Worm (Caenorhabditis elegans) whole organism, young adult: Measurements from ENCODE around the gene E02C12.12.
A peak's percentile ranks its signal among the peaks of the same experiment; 100 is the strongest.

Experiments used
- B0035.1 ChIP-seq: sonication (generic microtip); optimal IDR thresholded peaks from 2 replicates; lab custom pipeline; 2016; ENCODE audit warnings: missing genetic modification characterization, mild to moderate bottlenecking, missing compliant biosample characterization, missing genotype, missing genetic modification reagents
- B0261.1 ChIP-seq: sonication (generic microtip); optimal IDR thresholded peaks from 2 replicates; lab custom pipeline; 2016; ENCODE audit warnings: mild to moderate bottlenecking, missing genetic modification characterization, moderate library complexity, missing compliant biosample characterization
- F10E7.11 ChIP-seq: sonication (generic microtip); optimal IDR thresholded peaks from 2 replicates; lab custom pipeline; 2017; ENCODE audit warnings: mild to moderate bottlenecking, missing genetic modification characterization, moderate library complexity, missing compliant biosample characterization
- F52B5.7 ChIP-seq: sonication (generic microtip); optimal IDR thresholded peaks from 2 replicates; lab custom pipeline; 2016; ENCODE audit warnings: mild to moderate bottlenecking, missing genetic modification characterization, missing compliant biosample characterization
- F57A8.1 ChIP-seq: fragments of 200-800 bp; sonication (Bioruptor generic); optimal IDR thresholded peaks from 2 replicates; lab custom pipeline; 2018; ENCODE audit warnings: mild to moderate bottlenecking, missing genetic modification characterization, moderate library complexity, missing compliant biosample characterization
- Y53F4B.3 ChIP-seq: fragments of 200-800 bp; sonication (Bioruptor generic); IDR thresholded peaks from 2 replicates; pipeline ENCODE4 v1.3.6; 2022; ENCODE audit warnings: missing genetic modification reagents, missing genetic modification characterization, missing compliant biosample characterization
- Y56A3A.18 ChIP-seq: fragments of 200-800 bp; sonication (Bioruptor generic); IDR thresholded peaks from 2 replicates; pipeline ENCODE4 v1.3.6; 2022; ENCODE audit warnings: missing genetic modification reagents, missing genetic modification characterization, missing compliant biosample characterization
- Y67H2A.10 ChIP-seq: fragments of 200-800 bp; sonication (Bioruptor generic); conservative IDR thresholded peaks from 2 replicates; pipeline ENCODE4 v1.3.6; 2022; ENCODE audit warnings: missing genetic modification reagents, missing genetic modification characterization, missing compliant biosample characterization
- aptf-2 ChIP-seq: fragments of 200-800 bp; sonication (Bioruptor generic); conservative IDR thresholded peaks from 2 replicates; pipeline ENCODE4 v1.3.6; 2022; ENCODE audit warnings: missing genetic modification reagents, missing genetic modification characterization, missing compliant biosample characterization
- atf-7 ChIP-seq: sonication (generic microtip); optimal IDR thresholded peaks from 2 replicates; lab custom pipeline; 2017; ENCODE audit warnings: mild to moderate bottlenecking, missing genetic modification characterization, missing compliant biosample characterization
- attf-3 ChIP-seq: fragments of 200-800 bp; sonication (Bioruptor generic); conservative IDR thresholded peaks from 2 replicates; pipeline ENCODE4 v1.3.6; 2022; ENCODE audit warnings: missing genetic modification reagents, missing genetic modification characterization, missing compliant biosample characterization
- ccch-3 ChIP-seq: fragments of 200-800 bp; sonication (Bioruptor generic); optimal IDR thresholded peaks from 2 replicates; lab custom pipeline; 2018; ENCODE audit warnings: mild to moderate bottlenecking, missing genetic modification characterization, missing compliant biosample characterization
- cebp-1 ChIP-seq, 2 experiments: fragments of 200-800 bp in 1 of 2; sonication (Bioruptor generic) in 1 of 2; sonication (generic microtip) in 1 of 2; IDR thresholded peaks in 1 of 2; optimal IDR thresholded peaks in 1 of 2; 2 replicates each; pipeline versions ENCODE4 v1.3.6 to Lab custom; 2017 to 2022; ENCODE audit warnings: missing compliant biosample characterization in 2 of 2, missing genetic modification characterization in 2 of 2, mild to moderate bottlenecking in 1 of 2, missing genetic modification reagents in 1 of 2, moderate library complexity in 1 of 2
- ceh-91 ChIP-seq: fragments of 200-800 bp; sonication (Bioruptor generic); IDR thresholded peaks from 2 replicates; pipeline ENCODE4 v1.3.6; 2022; ENCODE audit warnings: missing genetic modification reagents, missing genetic modification characterization, missing compliant biosample characterization
- dox-1 ChIP-seq: fragments of 200-800 bp; sonication (Bioruptor generic); IDR thresholded peaks from 2 replicates; pipeline ENCODE4 v1.3.6; 2022; ENCODE audit warnings: missing genetic modification reagents, missing genetic modification characterization, missing compliant biosample characterization
- efl-1 ChIP-seq: fragments of 150-350 bp; optimal IDR thresholded peaks from 2 replicates; lab custom pipeline; 2014; ENCODE audit warnings: missing biosample characterization, missing genetic modification reagents, missing genetic modification characterization
- egl-44 ChIP-seq: fragments of 200-800 bp; sonication (Bioruptor generic); IDR thresholded peaks from 2 replicates; pipeline ENCODE4 v1.3.6; 2022; ENCODE audit warnings: missing genetic modification reagents, missing genetic modification characterization, missing compliant biosample characterization
- hmg-1.2 ChIP-seq: fragments of 200-800 bp; sonication (Bioruptor generic); IDR thresholded peaks from 2 replicates; pipeline ENCODE4 v1.3.6; 2022; ENCODE audit warnings: missing genetic modification reagents, missing genetic modification characterization, missing compliant biosample characterization
- hmg-20 ChIP-seq: fragments of 200-800 bp; sonication (Bioruptor generic); IDR thresholded peaks from 2 replicates; pipeline ENCODE4 v1.3.6; 2022; ENCODE audit warnings: missing genetic modification reagents, missing genetic modification characterization, missing compliant biosample characterization
- hsf-1 ChIP-seq: fragments of 200-800 bp; sonication (Bioruptor generic); IDR thresholded peaks from 2 replicates; pipeline ENCODE4 v1.3.6; 2022; ENCODE audit warnings: missing genetic modification reagents, missing genetic modification characterization, missing compliant biosample characterization
- lag-1 ChIP-seq: fragments of 200-800 bp; sonication (Bioruptor generic); IDR thresholded peaks from 2 replicates; pipeline ENCODE4 v1.3.6; 2022; ENCODE audit warnings: missing genetic modification reagents, missing genetic modification characterization, missing compliant biosample characterization
- let-526 ChIP-seq: fragments of 200-800 bp; sonication (Bioruptor generic); IDR thresholded peaks from 2 replicates; pipeline ENCODE4 v1.3.6; 2022; ENCODE audit warnings: missing genetic modification reagents, missing genetic modification characterization, missing compliant biosample characterization
- lin-26 ChIP-seq: fragments of 200-800 bp; sonication (Bioruptor generic); IDR thresholded peaks from 2 replicates; pipeline ENCODE4 v1.3.6; 2022; ENCODE audit warnings: missing genetic modification reagents, missing genetic modification characterization, missing compliant biosample characterization
- lsl-1 ChIP-seq: fragments of 200-800 bp; sonication (Bioruptor generic); optimal IDR thresholded peaks from 2 replicates; lab custom pipeline; 2018; ENCODE audit warnings: mild to moderate bottlenecking, missing genetic modification characterization, moderate library complexity, missing compliant biosample characterization
- mcd-1 ChIP-seq: fragments of 200-800 bp; sonication (Bioruptor generic); IDR thresholded peaks from 2 replicates; pipeline ENCODE4 v1.3.6; 2022; ENCODE audit warnings: missing genetic modification reagents, missing genetic modification characterization, missing compliant biosample characterization
- nhr-179 ChIP-seq: sonication (generic microtip); optimal IDR thresholded peaks from 2 replicates; lab custom pipeline; 2016; ENCODE audit warnings: mild to moderate bottlenecking, missing genetic modification characterization, missing compliant biosample characterization
- nhr-80 ChIP-seq: sonication (generic microtip); optimal IDR thresholded peaks from 2 replicates; lab custom pipeline; 2016; ENCODE audit warnings: missing genetic modification characterization, missing compliant biosample characterization
- sdz-38 ChIP-seq: sonication (generic microtip); optimal IDR thresholded peaks from 2 replicates; lab custom pipeline; 2016; ENCODE audit warnings: missing genotype, missing genetic modification characterization, missing compliant biosample characterization
- snpc-4 ChIP-seq, 5 experiments: fragments of 150-350 bp in 1 of 5; sonication (generic microtip) in 4 of 5; optimal IDR thresholded peaks; 2 replicates each; lab custom pipeline; 2014 to 2018; ENCODE audit warnings: missing genetic modification characterization in 5 of 5, missing biosample characterization in 3 of 5, antibody characterized with exemption in 2 of 5, mild to moderate bottlenecking in 2 of 5, missing compliant biosample characterization in 2 of 5, missing genotype in 2 of 5, moderate library complexity in 2 of 5, missing genetic modification reagents in 1 of 5
- tbp1 ChIP-seq: fragments of 200-800 bp; sonication (Bioruptor generic); optimal IDR thresholded peaks from 2 replicates; lab custom pipeline; 2018; ENCODE audit warnings: mild to moderate bottlenecking, missing genetic modification characterization, missing compliant biosample characterization
- tbx-9 ChIP-seq: sonication (generic microtip); optimal IDR thresholded peaks from 2 replicates; lab custom pipeline; 2016; ENCODE audit warnings: borderline replicate concordance, missing genetic modification characterization, inconsistent platforms, missing compliant biosample characterization
- unc-62 ChIP-seq: fragments of 150-350 bp; optimal IDR thresholded peaks from 2 replicates; lab custom pipeline; 2014; ENCODE audit warnings: missing biosample characterization, missing genetic modification reagents, missing genetic modification characterization
- xnd-1 ChIP-seq: sonication (generic microtip); optimal IDR thresholded peaks from 2 replicates; lab custom pipeline; 2016; ENCODE audit warnings: missing genotype, missing genetic modification reagents, missing genetic modification characterization, missing compliant biosample characterization

E02C12.12 gene

DNA sequence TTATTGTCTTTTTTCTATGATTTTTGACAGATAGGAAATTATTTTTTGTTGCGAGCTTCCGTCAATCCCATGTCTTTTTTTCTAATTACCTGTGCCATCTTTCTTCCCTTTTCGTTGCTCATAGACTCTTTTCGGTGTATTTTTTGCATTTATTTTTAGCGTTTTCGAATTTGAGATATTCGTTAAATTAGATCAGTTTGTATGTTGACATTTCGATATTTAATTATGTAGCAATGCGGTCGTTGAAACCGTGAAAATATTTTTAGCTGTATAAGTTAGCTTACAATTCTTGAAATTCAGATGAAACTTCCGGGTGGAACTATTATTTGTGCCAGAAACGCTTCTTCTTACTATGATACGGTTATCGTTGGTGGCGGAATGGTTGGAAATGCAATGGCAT is 45.7 kb downstream of the E02C12.12 start, which contains the start of gene coq-6:
TSS of gene coq-6 (plus strand) at position 301 of the 400 bp plus-strand sequence.
- TF ChIP-seq hmg-1.2 (GFP tag; lab: Robert Waterston, UW) (no peak), lin-26 (GFP tag; lab: Robert Waterston, UW) (no peak), let-526 (GFP tag; lab: Robert Waterston, UW) (no peak), cebp-1 (GFP tag; IDR thresholded peaks at IDR 0.05; lab: Robert Waterston, UW) (no peak), cebp-1 (tag; optimal IDR thresholded peaks at IDR 0.05; lab: Kevin White, UChicago) (peak; percentile 1), tbx-9 (tag; lab: Kevin White, UChicago) (no peak)

DNA sequence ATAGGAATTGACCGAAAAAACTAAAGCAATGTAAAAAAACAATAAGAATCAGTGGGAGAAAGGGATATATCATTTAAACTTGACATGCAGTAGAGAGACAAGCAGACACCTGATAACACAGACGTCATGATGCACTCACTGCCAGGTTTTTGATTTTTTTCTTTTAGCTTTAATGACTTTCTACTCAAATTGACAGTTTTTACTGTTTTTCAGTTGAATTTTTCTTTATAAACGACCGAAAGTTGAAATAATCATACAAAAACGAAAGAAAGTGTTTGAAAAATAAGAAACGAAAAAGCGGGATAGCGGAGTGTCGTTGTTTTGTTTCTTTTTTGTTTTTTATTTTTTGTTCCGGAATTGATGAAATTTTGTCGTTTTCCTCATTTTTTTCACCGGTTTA is 47.9 kb downstream of the E02C12.12 start, which contains the start of gene ucp-4:
TSS of gene ucp-4 (plus strand) at position 83 of the 400 bp plus-strand sequence.
- no peak for TF ChIP-seq efl-1
- TF ChIP-seq nhr-80: peak; percentile 72
- TF ChIP-seq B0035.1: no peak
- no peak for TF ChIP-seq ccch-3 (GFP tag; lab: Kevin White, UChicago)
- TF ChIP-seq xnd-1 (tag; lab: Kevin White, UChicago): no peak
- TF ChIP-seq mcd-1 (GFP tag; lab: Robert Waterston, UW): no peak
- peak; percentile 30; the same call in 1 of the 2 replicates for TF ChIP-seq egl-44 (GFP tag; lab: Robert Waterston, UW)
- TF ChIP-seq hsf-1 (GFP tag; lab: Robert Waterston, UW): no peak
- TF ChIP-seq dox-1: no peak
- peak; percentile 76 for TF ChIP-seq attf-3 (GFP tag; lab: Robert Waterston, UW)
- no peak for TF ChIP-seq F52B5.7 (tag; lab: Kevin White, UChicago)
- TF ChIP-seq unc-62 (GFP tag; lab: Kevin White, UChicago): peak; percentile 75
- peak; percentile 4 for TF ChIP-seq atf-7 (tag; lab: Kevin White, UChicago)
- TF ChIP-seq snpc-4 (GFP tag; optimal IDR thresholded peaks at IDR 0.05; lab: Kevin White, UChicago): no peak
- TF ChIP-seq snpc-4 (tag; optimal IDR thresholded peaks at IDR 0.05; lab: Kevin White, UChicago): peak in 1 of 4 experiments; percentile 33
- no peak for TF ChIP-seq lsl-1 (GFP tag; lab: Kevin White, UChicago)

DNA sequence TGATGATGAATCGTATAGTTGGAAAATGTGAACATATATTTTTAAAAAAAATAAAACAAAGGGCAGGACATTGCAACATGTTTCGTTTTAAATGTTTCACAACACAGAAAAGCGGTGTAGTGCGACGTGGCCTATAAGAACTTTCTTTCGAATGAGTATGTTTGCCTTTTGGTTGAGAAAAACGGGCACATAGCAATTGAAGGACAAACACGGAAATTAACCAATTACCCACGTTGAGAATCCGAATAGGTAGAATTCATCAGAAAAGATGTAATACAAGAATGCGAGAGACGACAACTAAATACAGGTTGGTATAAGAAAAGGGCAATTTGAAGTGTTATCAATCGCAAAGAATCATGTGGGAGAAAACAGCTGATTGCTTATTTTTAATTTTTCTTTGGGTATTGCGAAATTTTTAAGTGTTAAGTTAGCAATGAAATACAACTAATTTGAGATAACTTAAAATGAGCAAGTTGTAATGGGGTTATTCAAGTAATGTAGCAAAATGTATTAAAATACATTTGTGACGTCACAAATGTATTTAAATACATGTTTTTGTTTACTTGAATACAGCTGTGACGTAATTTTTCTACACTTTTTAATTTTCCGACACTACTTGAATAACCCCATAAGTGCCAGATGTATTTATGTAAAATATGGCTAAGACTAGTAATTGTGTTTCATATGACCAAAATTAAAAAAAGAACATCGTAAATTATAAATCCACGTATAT is 48.6 kb downstream of the E02C12.12 start, which contains the start of gene acl-14:
TSS of gene acl-14 (minus strand) at position 316 of the 733 bp plus-strand sequence.
- no peak for TF ChIP-seq aptf-2
- no peak for TF ChIP-seq F57A8.1
- TF ChIP-seq Y56A3A.18: no peak
- TF ChIP-seq lag-1 (GFP tag; lab: Robert Waterston, UW): no peak
- TF ChIP-seq cebp-1 (GFP tag; IDR thresholded peaks at IDR 0.05; lab: Robert Waterston, UW): peak; percentile 96
- TF ChIP-seq cebp-1 (tag; optimal IDR thresholded peaks at IDR 0.05; lab: Kevin White, UChicago): peak; percentile 97
- TF ChIP-seq xnd-1 (tag; lab: Kevin White, UChicago): no peak
- 0 out of 2 replicates have a peak, but pooled peaks have one; percentile 15 for TF ChIP-seq lin-26 (GFP tag; lab: Robert Waterston, UW)
- TF ChIP-seq nhr-179: no peak

DNA sequence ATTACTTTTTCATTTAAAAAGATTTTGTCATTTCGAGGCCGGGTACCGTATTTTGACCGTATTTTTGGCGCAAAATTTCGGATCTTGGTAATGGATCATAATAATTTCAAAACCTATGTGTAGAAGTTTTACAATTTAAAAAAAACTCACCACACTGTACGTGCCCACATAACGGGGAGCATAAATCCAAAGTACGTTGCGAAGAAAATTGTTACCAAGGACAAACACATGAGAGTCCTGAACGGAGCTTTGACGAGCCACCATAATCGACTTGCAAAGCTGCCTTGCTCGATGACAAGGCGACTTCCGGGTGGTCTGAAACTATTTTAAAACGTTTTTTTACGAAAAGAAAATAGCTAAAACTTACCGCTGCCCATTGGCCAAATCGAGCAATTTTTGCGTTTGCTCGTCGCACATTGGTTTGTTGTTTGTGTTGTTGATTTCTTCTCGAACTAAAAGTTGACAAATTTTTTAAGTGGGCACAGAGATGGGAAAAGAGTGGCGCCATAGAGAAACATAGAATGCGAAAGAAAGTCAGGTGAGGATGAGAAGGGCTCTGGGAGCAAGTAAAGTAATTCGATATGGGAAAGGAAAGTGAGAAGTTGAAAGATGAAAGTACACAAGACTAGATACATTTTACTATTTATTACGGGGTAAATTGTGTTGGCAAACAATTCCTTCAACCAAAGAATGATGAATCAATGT is 49.4 kb downstream of the E02C12.12 start:
- TF ChIP-seq F10E7.11 (tag; lab: Kevin White, UChicago) (no peak), F52B5.7 (tag; lab: Kevin White, UChicago) (no peak), ceh-91 (GFP tag; lab: Robert Waterston, UW) (no peak), sdz-38 (tag; lab: Kevin White, UChicago) (no peak), hmg-20 (GFP tag; lab: Robert Waterston, UW) (no peak), let-526 (GFP tag; lab: Robert Waterston, UW) (no peak), tbp1 (no peak), Y53F4B.3 (GFP tag; lab: Robert Waterston, UW) (no peak), B0261.1 (tag; lab: Kevin White, UChicago) (no peak), Y67H2A.10 (GFP tag; lab: Robert Waterston, UW) (no peak)
